Fruit fly (Drosophila melanogaster) whole organism, wandering third instar larva: ENCODE data around the gene Acbp5.

Experiments
- Abd-B ChIP-seq: fragments of >200 bp; optimal IDR thresholded peaks from 2 replicates; lab custom pipeline; 2017; ENCODE audit warnings: missing biosample characterization, missing genetic modification characterization
- CrebA ChIP-seq: fragments of 200-800 bp; sonication (Bioruptor generic); optimal IDR thresholded peaks from 2 replicates; lab custom pipeline; 2016; ENCODE audit warnings: missing biosample characterization, mild to moderate bottlenecking, missing genetic modification characterization, borderline replicate concordance

DNA sequence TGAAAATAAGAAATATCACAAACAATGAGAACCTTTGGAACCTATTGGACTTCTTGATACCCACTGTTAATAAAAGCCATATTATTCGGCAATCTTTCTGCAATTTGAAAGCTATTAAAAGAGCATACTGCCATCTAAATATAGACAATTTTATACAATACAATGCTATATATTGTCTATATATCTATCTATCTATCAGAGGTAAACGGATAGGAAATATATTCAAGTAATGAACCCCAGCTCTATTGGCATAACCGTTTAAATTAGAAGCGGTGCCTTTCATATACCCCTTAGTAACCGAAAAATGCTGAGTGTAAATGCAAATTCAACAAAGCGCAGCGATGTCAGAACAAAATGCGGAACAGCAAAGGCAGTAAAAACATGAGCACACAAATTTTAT lies 24.6 kb downstream of the Acbp5 start:
- no peak for TF ChIP-seq CrebA (GFP tag; lab: Kevin White, UChicago)
- TF ChIP-seq Abd-B (GFP tag; lab: Kevin White, UChicago): no peak
